Worm (Caenorhabditis elegans) whole organism, young adult: ENCODE data around the gene crls-1.

ENCODE experiments used
- F49E8.2 ChIP-seq: sonication (generic microtip); optimal IDR thresholded peaks from 3 replicates; lab custom pipeline; 2017; ENCODE audit warnings: missing genetic modification characterization, mild to moderate bottlenecking, missing compliant biosample characterization, antibody characterized with exemption, moderate library complexity; ENCODE audit not compliant: insufficient read depth
- ama-1 ChIP-seq, 3 experiments: fragments of 150-350 bp in 1 of 3; sonication (generic microtip) in 2 of 3; optimal IDR thresholded peaks; 2 replicates each; lab custom pipeline; 2014 to 2018; ENCODE audit warnings: missing biosample characterization in 2 of 3, missing genetic modification characterization in 2 of 3, missing genetic modification reagents in 2 of 3
- ets-4 ChIP-seq: fragments of 200-800 bp; sonication (Bioruptor generic); optimal IDR thresholded peaks from 2 replicates; lab custom pipeline; 2018; ENCODE audit warnings: mild to moderate bottlenecking, missing genetic modification characterization, missing compliant biosample characterization
- lir-1 ChIP-seq: fragments of 200-800 bp; sonication (Bioruptor generic); conservative IDR thresholded peaks from 2 replicates; pipeline ENCODE4 v1.3.6; 2022; ENCODE audit warnings: missing genetic modification reagents, missing genetic modification characterization, missing compliant biosample characterization
- nhr-90 ChIP-seq: sonication (generic microtip); optimal IDR thresholded peaks from 2 replicates; lab custom pipeline; 2016; ENCODE audit warnings: missing genotype, mild to moderate bottlenecking, missing genetic modification characterization, missing compliant biosample characterization
- unc-130 ChIP-seq: sonication (generic microtip); optimal IDR thresholded peaks from 2 replicates; lab custom pipeline; 2016; ENCODE audit warnings: missing genetic modification reagents, missing genetic modification characterization, missing compliant biosample characterization

ce11 chrIII:869869-870268, 39.8 kb downstream of the crls-1 start, which contains the start of gene T24C4.2:
- TF ChIP-seq nhr-90 (tag; lab: Kevin White, UChicago): no peak
- TF ChIP-seq unc-130 (GFP tag; lab: Kevin White, UChicago): no peak
- no peak for TF ChIP-seq ama-1 (optimal IDR thresholded peaks at IDR 0.05; lab: Kevin White, UChicago)
- TF ChIP-seq ama-1 (GFP tag; optimal IDR thresholded peaks at IDR 0.05; lab: Kevin White, UChicago): no peak
- TF ChIP-seq lir-1 (GFP tag; lab: Robert Waterston, UW): no peak
- TF ChIP-seq ets-4 (GFP tag; lab: Kevin White, UChicago): no peak
- no peak for TF ChIP-seq F49E8.2 (tag; lab: Kevin White, UChicago)
